Worm (Caenorhabditis elegans) whole organism, early embryonic: ENCODE results near the gene daf-37.

ENCODE experiments used
- ama-1 ChIP-seq: fragments of 150-350 bp; optimal IDR thresholded peaks from 2 replicates; lab custom pipeline; 2014
- ceh-13 ChIP-seq: fragments of 200-800 bp; sonication (Bioruptor generic); optimal IDR thresholded peaks from 2 replicates; lab custom pipeline; 2018; ENCODE audit warnings: mild to moderate bottlenecking, missing genetic modification characterization, missing compliant biosample characterization
- hmg-4 ChIP-seq: fragments of 200-800 bp; sonication (Bioruptor generic); optimal IDR thresholded peaks from 2 replicates; lab custom pipeline; 2018; ENCODE audit warnings: mild to moderate bottlenecking, missing genetic modification characterization, missing compliant biosample characterization
- hnd-1 ChIP-seq: sonication (generic microtip); optimal IDR thresholded peaks from 2 replicates; lab custom pipeline; 2016; ENCODE audit warnings: missing genetic modification characterization, missing compliant biosample characterization
- pes-1 ChIP-seq: fragments of 200-800 bp; sonication (Bioruptor generic); IDR thresholded peaks from 2 replicates; pipeline ENCODE4 v1.3.6; 2022; ENCODE audit warnings: missing genetic modification reagents, missing genetic modification characterization, missing compliant biosample characterization
- tbx-11 ChIP-seq: fragments of 200-800 bp; sonication (Bioruptor generic); IDR thresholded peaks from 2 replicates; pipeline ENCODE4 v1.3.6; 2022; ENCODE audit warnings: missing genetic modification characterization, missing compliant biosample characterization

- TF ChIP-seq hnd-1 (no peak), ama-1 (no peak), tbx-11 (GFP tag; lab: Robert Waterston, UW) (no peak), hmg-4 (no peak), pes-1 (no peak), ceh-13 (GFP tag; lab: Kevin White, UChicago) (no peak)
Measured at ce11 chrII:6222558-6222957, 14.5 kb upstream of the daf-37 start, which contains the start of gene C30B5.6.
